Fruit fly (Drosophila melanogaster) whole organism, prepupa: ENCODE measurements around the gene CG44837.

Experiments used
- Blimp-1 ChIP-seq: fragments of 200-800 bp; sonication (Bioruptor generic); optimal IDR thresholded peaks from 3 replicates; lab custom pipeline; 2017; ENCODE audit warnings: missing biosample characterization, missing genetic modification characterization, mild to moderate bottlenecking, moderate library complexity, missing genetic modification reagents
- CG10631 ChIP-seq: fragments of 200-800 bp; sonication (Bioruptor generic); optimal IDR thresholded peaks from 2 replicates; lab custom pipeline; 2016; ENCODE audit warnings: missing biosample characterization, missing genetic modification characterization
- CG15336 ChIP-seq: fragments of 200-800 bp; sonication (Bioruptor generic); IDR thresholded peaks from 2 replicates; pipeline ENCODE4 v1.3.6; 2022; ENCODE audit warnings: missing biosample characterization, missing genetic modification characterization
- CG16779 ChIP-seq: fragments of 200-800 bp; sonication (Bioruptor generic); optimal IDR thresholded peaks from 3 replicates; lab custom pipeline; 2017; ENCODE audit warnings: missing biosample characterization, mild to moderate bottlenecking, missing genetic modification characterization
- CG3032 ChIP-seq: fragments of 200-800 bp; optimal IDR thresholded peaks from 2 replicates; lab custom pipeline; 2019; ENCODE audit warnings: missing biosample characterization, mild to moderate bottlenecking, missing genetic modification characterization, moderate library complexity
- CG31627 ChIP-seq: fragments of 200-800 bp; sonication (Bioruptor generic); optimal IDR thresholded peaks from 3 replicates; lab custom pipeline; 2016; ENCODE audit warnings: missing biosample characterization, missing genetic modification characterization
- CG32006 ChIP-seq: fragments of 200-800 bp; sonication (Bioruptor generic); optimal IDR thresholded peaks from 3 replicates; lab custom pipeline; 2017; ENCODE audit warnings: missing biosample characterization, mild to moderate bottlenecking, missing genetic modification characterization
- CG34406 ChIP-seq: fragments of 200-800 bp; sonication (Bioruptor generic); optimal IDR thresholded peaks from 3 replicates; lab custom pipeline; 2016; ENCODE audit warnings: missing biosample characterization, missing genetic modification characterization
- CG3919 ChIP-seq: fragments of 200-800 bp; sonication (Bioruptor generic); optimal IDR thresholded peaks from 3 replicates; lab custom pipeline; 2016; ENCODE audit warnings: missing biosample characterization, missing genetic modification characterization
- CG4318 ChIP-seq: fragments of 200-800 bp; sonication (Bioruptor generic); optimal IDR thresholded peaks from 3 replicates; lab custom pipeline; 2017; ENCODE audit warnings: missing biosample characterization, mild to moderate bottlenecking, missing genetic modification characterization
- CG6163 ChIP-seq: fragments of 200-800 bp; sonication (Bioruptor generic); IDR thresholded peaks from 3 replicates; pipeline ENCODE4 v1.3.6; 2022; ENCODE audit warnings: missing biosample characterization, missing genetic modification characterization
- CG6276 ChIP-seq: fragments of 200-800 bp; sonication (Bioruptor generic); optimal IDR thresholded peaks from 2 replicates; lab custom pipeline; 2017; ENCODE audit warnings: missing biosample characterization, mild to moderate bottlenecking, missing genetic modification characterization
- CG6792 ChIP-seq: fragments of 200-800 bp; sonication (Bioruptor generic); optimal IDR thresholded peaks from 3 replicates; lab custom pipeline; 2016; ENCODE audit warnings: missing biosample characterization, missing genetic modification characterization
- CG6854 ChIP-seq: fragments of 200-800 bp; sonication (Bioruptor generic); optimal IDR thresholded peaks from 2 replicates; lab custom pipeline; 2017; ENCODE audit warnings: missing biosample characterization, mild to moderate bottlenecking, missing genetic modification characterization
- CG7368 ChIP-seq: fragments of 200-800 bp; sonication (Bioruptor generic); optimal IDR thresholded peaks from 3 replicates; lab custom pipeline; 2016; ENCODE audit warnings: missing biosample characterization, missing genetic modification characterization
- CG8119 ChIP-seq: fragments of 200-800 bp; sonication (Bioruptor generic); IDR thresholded peaks from 3 replicates; pipeline ENCODE4 v1.3.6; 2022; ENCODE audit warnings: missing biosample characterization, missing genetic modification characterization
- CG8632 ChIP-seq: fragments of 200-800 bp; sonication (Bioruptor generic); optimal IDR thresholded peaks from 3 replicates; lab custom pipeline; 2016; ENCODE audit warnings: missing biosample characterization, missing genetic modification characterization
- Eip75B ChIP-seq: fragments of 200-800 bp; sonication (Bioruptor generic); optimal IDR thresholded peaks from 3 replicates; lab custom pipeline; 2016; ENCODE audit warnings: missing biosample characterization, missing genetic modification characterization
- Eip78C ChIP-seq: fragments of 200-800 bp; sonication (Bioruptor generic); peaks from one replicate; lab custom pipeline; 2016; ENCODE audit warnings: missing biosample characterization, missing genetic modification characterization
- Gug ChIP-seq: fragments of 200-800 bp; sonication (Bioruptor generic); IDR thresholded peaks from 2 replicates; pipeline ENCODE4 v1.3.6; 2022; ENCODE audit warnings: missing biosample characterization, missing genetic modification characterization
- Hr38 ChIP-seq: sonication (Bioruptor generic); optimal IDR thresholded peaks from 2 replicates; lab custom pipeline; 2016; ENCODE audit warnings: missing biosample characterization, missing genetic modification characterization
- Lpt ChIP-seq: fragments of 200-800 bp; sonication (Bioruptor generic); optimal IDR thresholded peaks from 3 replicates; lab custom pipeline; 2016; ENCODE audit warnings: missing biosample characterization, missing genetic modification characterization
- Met ChIP-seq: fragments of 200-800 bp; sonication (Bioruptor generic); optimal IDR thresholded peaks from 3 replicates; lab custom pipeline; 2016; ENCODE audit warnings: missing biosample characterization, missing genetic modification characterization
- OdsH ChIP-seq: fragments of 200-800 bp; sonication (Bioruptor generic); optimal IDR thresholded peaks from 3 replicates; lab custom pipeline; 2016; ENCODE audit warnings: missing biosample characterization, missing genetic modification characterization
- Smox ChIP-seq: fragments of 200-800 bp; sonication (Bioruptor generic); optimal IDR thresholded peaks from 3 replicates; lab custom pipeline; 2016; ENCODE audit warnings: missing biosample characterization, missing genetic modification characterization
- Sox102F ChIP-seq: fragments of 200-800 bp; sonication (Bioruptor generic); optimal IDR thresholded peaks from 2 replicates; lab custom pipeline; 2016; ENCODE audit warnings: missing biosample characterization, mild to moderate bottlenecking, missing genetic modification characterization
- Sox14 ChIP-seq: fragments of 200-800 bp; sonication (Bioruptor generic); optimal IDR thresholded peaks from 3 replicates; lab custom pipeline; 2016; ENCODE audit warnings: missing biosample characterization, missing genetic modification characterization
- Sox15 ChIP-seq: fragments of 200-800 bp; sonication (Bioruptor generic); optimal IDR thresholded peaks from 3 replicates; lab custom pipeline; 2016; ENCODE audit warnings: missing biosample characterization, missing genetic modification characterization
- acj6 ChIP-seq: fragments of 200-800 bp; sonication (Bioruptor generic); optimal IDR thresholded peaks from 3 replicates; lab custom pipeline; 2016; ENCODE audit warnings: missing biosample characterization, missing genetic modification characterization
- cyc ChIP-seq: fragments of 200-800 bp; sonication (Bioruptor generic); optimal IDR thresholded peaks from 3 replicates; lab custom pipeline; 2016; ENCODE audit warnings: missing biosample characterization, missing genetic modification characterization
- dac ChIP-seq: fragments of 200-800 bp; sonication (Bioruptor generic); optimal IDR thresholded peaks from 2 replicates; lab custom pipeline; 2017; ENCODE audit warnings: missing biosample characterization, mild to moderate bottlenecking, missing genetic modification characterization
- eg ChIP-seq: fragments of 200-800 bp; sonication (Bioruptor generic); IDR thresholded peaks from 3 replicates; pipeline ENCODE4 v1.3.6; 2022; ENCODE audit warnings: missing biosample characterization, missing genetic modification characterization
- esn ChIP-seq: fragments of 200-800 bp; sonication (Bioruptor generic); optimal IDR thresholded peaks from 2 replicates; lab custom pipeline; 2016; ENCODE audit warnings: missing biosample characterization, mild to moderate bottlenecking, missing genetic modification characterization, moderate library complexity
- fd59A ChIP-seq: fragments of 200-800 bp; sonication (Bioruptor generic); optimal IDR thresholded peaks from 2 replicates; lab custom pipeline; 2017; ENCODE audit warnings: missing biosample characterization, mild to moderate bottlenecking, missing genetic modification characterization, missing genetic modification reagents
- fkh ChIP-seq: fragments of 200-800 bp; sonication (Bioruptor generic); optimal IDR thresholded peaks from 3 replicates; lab custom pipeline; 2017; ENCODE audit warnings: missing biosample characterization, mild to moderate bottlenecking, missing genetic modification characterization, moderate library complexity
- net ChIP-seq: fragments of 200-800 bp; sonication (Bioruptor generic); optimal IDR thresholded peaks from 3 replicates; lab custom pipeline; 2016; ENCODE audit warnings: missing biosample characterization, missing genetic modification characterization
- topi ChIP-seq: fragments of 200-800 bp; sonication (Bioruptor generic); optimal IDR thresholded peaks from 3 replicates; lab custom pipeline; 2016; ENCODE audit warnings: missing biosample characterization, missing genetic modification characterization
- vri ChIP-seq: fragments of 200-800 bp; sonication (Bioruptor generic); optimal IDR thresholded peaks from 3 replicates; lab custom pipeline; 2016; ENCODE audit warnings: missing biosample characterization, mild to moderate bottlenecking, missing genetic modification characterization

The CG44837 gene

dm6 chr3L:11896756-11897155 is 41.9 kb downstream of the CG44837 start (continued):
- TF ChIP-seq CG34406 (GFP tag; lab: Kevin White, UChicago) (no peak), acj6 (no peak), dac (GFP tag; lab: Kevin White, UChicago) (no peak), topi (GFP tag; lab: Kevin White, UChicago) (no peak), fkh (no peak), vri (no peak), Sox15 (GFP tag; lab: Kevin White, UChicago) (no peak), Lpt (GFP tag; lab: Kevin White, UChicago) (no peak), Met (GFP tag; lab: Kevin White, UChicago) (peak; percentile 4), CG10631 (GFP tag; lab: Kevin White, UChicago) (peak; percentile 11), Sox14 (GFP tag; lab: Kevin White, UChicago) (peak; percentile 4), cyc (GFP tag; lab: Kevin White, UChicago) (peak; percentile 6), CG3032 (tag; lab: Kevin White, UChicago) (no peak), Hr38 (GFP tag; lab: Kevin White, UChicago) (no peak), fd59A (peak; percentile 13), eg (GFP tag; lab: Robert Waterston, UW) (no peak), CG6276 (GFP tag; lab: Kevin White, UChicago) (no peak), Eip78C (GFP tag; lab: Kevin White, UChicago) (peak; percentile 36), CG6792 (no peak), CG8632 (GFP tag; lab: Kevin White, UChicago) (no peak), CG8119 (GFP tag; lab: Robert Waterston, UW) (no peak), CG6163 (no peak), CG3919 (peak; percentile 23), Blimp-1 (GFP tag; lab: Kevin White, UChicago) (no peak), Eip75B (GFP tag; lab: Kevin White, UChicago) (peak; percentile 17), CG15336 (GFP tag; lab: Robert Waterston, UW) (no peak), OdsH (GFP tag; lab: Kevin White, UChicago) (no peak), CG32006 (peak; percentile 22), Sox102F (GFP tag; lab: Kevin White, UChicago) (no peak)
- TF ChIP-seq, all 60 proteins: peak for 16

DNA sequence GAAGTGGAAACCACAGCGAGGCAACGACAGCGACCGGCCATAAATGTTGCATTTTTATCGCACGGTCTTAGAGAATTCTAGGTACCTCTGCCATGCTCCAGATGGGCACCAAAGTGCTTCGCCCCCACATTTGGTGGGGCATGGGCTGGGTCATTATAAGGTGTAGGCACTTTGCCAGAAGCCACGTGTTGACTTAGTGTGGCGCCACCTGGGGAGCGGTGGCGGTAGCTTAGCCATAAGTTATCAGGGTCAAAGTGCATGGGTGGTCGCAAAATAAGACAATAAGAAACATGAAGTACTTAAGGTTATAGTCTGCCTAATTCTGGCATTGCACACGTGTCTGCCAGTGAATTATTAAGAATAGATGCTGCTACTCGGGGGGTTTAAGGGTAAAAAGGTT is 45.9 kb downstream of the CG44837 start:
- TF ChIP-seq Blimp-1 (GFP tag; lab: Kevin White, UChicago) (no peak), Gug (GFP tag; lab: Robert Waterston, UW) (no peak), cyc (GFP tag; lab: Kevin White, UChicago) (no peak), CG31627 (GFP tag; lab: Kevin White, UChicago) (no peak), CG16779 (tag; lab: Kevin White, UChicago) (no peak), vri (no peak), Lpt (GFP tag; lab: Kevin White, UChicago) (no peak)

- TF ChIP-seq CG8632 (GFP tag; lab: Kevin White, UChicago) (no peak), CG7368 (GFP tag; lab: Kevin White, UChicago) (no peak)
Observed at dm6 chr3L:11888910-11889309, 49.8 kb downstream of the CG44837 start, which contains the start of gene CG5897. Gene CG5897, minus strand, starts transcription at chr3L:11889010.

DNA sequence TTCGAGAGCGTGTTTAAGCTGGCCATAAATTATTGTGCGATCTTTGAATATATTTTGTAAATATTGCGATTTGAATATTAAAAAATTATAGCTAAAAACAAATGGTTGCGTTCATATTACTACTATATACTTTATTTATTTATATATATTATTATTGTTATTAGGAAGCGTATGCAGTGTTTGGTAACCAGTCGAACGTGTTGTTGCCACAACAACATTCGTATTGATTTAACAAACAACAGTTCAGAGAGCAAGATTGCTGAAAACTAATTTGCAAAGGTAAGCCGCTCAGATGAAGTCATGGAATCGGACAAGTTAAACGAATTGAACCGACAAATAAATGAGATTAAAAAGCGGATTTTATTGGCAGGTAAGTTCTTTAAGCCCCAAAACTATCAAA is 57.6 kb downstream of the CG44837 start, which contains the start of gene CCDC151:
CCDC151 (plus strand) TSS at position 301 of the 400 bp plus-strand sequence.
- TF ChIP-seq Smox (GFP tag; lab: Kevin White, UChicago) (no peak), CG6854 (GFP tag; lab: Kevin White, UChicago) (no peak), CG15336 (GFP tag; lab: Robert Waterston, UW) (no peak), esn (GFP tag; lab: Kevin White, UChicago) (no peak), vri (no peak), CG6163 (no peak), Lpt (GFP tag; lab: Kevin White, UChicago) (no peak), CG32006 (no peak), CG4318 (GFP tag; lab: Kevin White, UChicago) (no peak), fkh (no peak), net (GFP tag; lab: Kevin White, UChicago) (no peak)
